Worm (Caenorhabditis elegans) whole organism, L3 larva: ENCODE results near the gene E02H9.9.

Source experiments
- R02D3.7 ChIP-seq: fragments of 150-350 bp; optimal IDR thresholded peaks from 2 replicates; lab custom pipeline; 2014; ENCODE audit warnings: missing biosample characterization, missing genetic modification characterization
- ZK546.5 ChIP-seq: sonication (generic microtip); optimal IDR thresholded peaks from 2 replicates; lab custom pipeline; 2017; ENCODE audit warnings: missing biosample characterization, missing genetic modification characterization
- ceh-16 ChIP-seq: sonication (generic microtip); optimal IDR thresholded peaks from 2 replicates; lab custom pipeline; 2017; ENCODE audit warnings: missing biosample characterization, missing genetic modification characterization
- ceh-28 ChIP-seq: fragments of 150-350 bp; optimal IDR thresholded peaks from 2 replicates; lab custom pipeline; 2014; ENCODE audit warnings: missing biosample characterization, missing genetic modification reagents, missing genetic modification characterization
- ceh-82 ChIP-seq: fragments of 150-350 bp; optimal IDR thresholded peaks from 2 replicates; lab custom pipeline; 2014; ENCODE audit warnings: missing biosample characterization, missing genetic modification characterization
- ceh-9 ChIP-seq: sonication (generic microtip); optimal IDR thresholded peaks from 2 replicates; lab custom pipeline; 2018; ENCODE audit warnings: missing biosample characterization, missing genetic modification characterization
- daf-12 ChIP-seq: fragments of 150-350 bp; optimal IDR thresholded peaks from 2 replicates; lab custom pipeline; 2014; ENCODE audit warnings: missing biosample characterization, missing genetic modification reagents, missing genetic modification characterization
- egl-27 ChIP-seq: sonication (generic microtip); optimal IDR thresholded peaks from 4 replicates; lab custom pipeline; 2017; ENCODE audit warnings: missing biosample characterization, missing genetic modification reagents, missing genetic modification characterization
- egl-5 ChIP-seq: fragments of 150-350 bp; optimal IDR thresholded peaks from 2 replicates; lab custom pipeline; 2017; ENCODE audit warnings: missing biosample characterization, missing genetic modification reagents, missing genetic modification characterization, inconsistent platforms
- elt-1 ChIP-seq: fragments of 150-350 bp; optimal IDR thresholded peaks from 2 replicates; lab custom pipeline; 2014; ENCODE audit warnings: missing biosample characterization, missing genetic modification characterization
- elt-2 ChIP-seq: sonication (generic microtip); optimal IDR thresholded peaks from 2 replicates; lab custom pipeline; 2016; ENCODE audit warnings: missing genetic modification reagents, mild to moderate bottlenecking, missing genetic modification characterization, missing compliant biosample characterization
- elt-3 ChIP-seq, 3 experiments: fragments of 150-350 bp in 1 of 3; sonication (generic microtip) in 2 of 3; optimal IDR thresholded peaks; 2 replicates in 2 of 3; 4 replicates in 1 of 3; lab custom pipeline; 2014 to 2017; ENCODE audit warnings: missing biosample characterization in 3 of 3, missing genetic modification characterization in 3 of 3
- eor-1 ChIP-seq, 2 experiments: fragments of 150-350 bp; optimal IDR thresholded peaks; 2 replicates each; lab custom pipeline; 2014 to 2018; ENCODE audit warnings: missing biosample characterization in 2 of 2, missing genetic modification characterization in 2 of 2
- fkh-10 ChIP-seq: sonication (generic microtip); optimal IDR thresholded peaks from 2 replicates; lab custom pipeline; 2017; ENCODE audit warnings: missing biosample characterization, missing genetic modification reagents, missing genetic modification characterization
- fkh-2 ChIP-seq: fragments of 150-350 bp; optimal IDR thresholded peaks from 2 replicates; lab custom pipeline; 2014; ENCODE audit warnings: missing biosample characterization, missing genetic modification reagents, missing genetic modification characterization
- fos-1 ChIP-seq: fragments of 150-350 bp; optimal IDR thresholded peaks from 2 replicates; lab custom pipeline; 2014; ENCODE audit warnings: missing biosample characterization, missing genetic modification characterization
- hmg-11 ChIP-seq: sonication (generic microtip); optimal IDR thresholded peaks from 2 replicates; lab custom pipeline; 2016; ENCODE audit warnings: missing genetic modification characterization, missing compliant biosample characterization
- jun-1 ChIP-seq: fragments of 150-350 bp; optimal IDR thresholded peaks from 2 replicates; lab custom pipeline; 2014; ENCODE audit warnings: missing biosample characterization, missing genetic modification reagents, missing genetic modification characterization
- lin-15B ChIP-seq: fragments of 150-350 bp; optimal IDR thresholded peaks from 2 replicates; lab custom pipeline; 2014; ENCODE audit warnings: missing biosample characterization, missing genetic modification characterization
- lin-39 ChIP-seq: fragments of 150-350 bp; optimal IDR thresholded peaks from 2 replicates; lab custom pipeline; 2018; ENCODE audit warnings: missing biosample characterization, missing genetic modification reagents, missing genetic modification characterization
- mml-1 ChIP-seq: fragments of 150-350 bp; sonication (generic microtip); optimal IDR thresholded peaks from 3 replicates; lab custom pipeline; 2014; ENCODE audit warnings: missing biosample characterization, missing genetic modification characterization
- nfya-1 ChIP-seq: sonication (generic microtip); optimal IDR thresholded peaks from 2 replicates; lab custom pipeline; 2017; ENCODE audit warnings: missing genetic modification characterization, mild to moderate bottlenecking, missing compliant biosample characterization, antibody characterized with exemption, moderate library complexity; ENCODE audit not compliant: insufficient read depth
- nhr-11 ChIP-seq: fragments of 150-350 bp; optimal IDR thresholded peaks from 2 replicates; lab custom pipeline; 2014; ENCODE audit warnings: missing biosample characterization, missing genetic modification characterization
- nhr-12 ChIP-seq: fragments of 150-350 bp; optimal IDR thresholded peaks from 2 replicates; lab custom pipeline; 2014; ENCODE audit warnings: missing biosample characterization, missing genetic modification characterization
- nhr-23 ChIP-seq: fragments of 150-350 bp; optimal IDR thresholded peaks from 2 replicates; lab custom pipeline; 2014; ENCODE audit warnings: missing biosample characterization, missing genetic modification reagents, missing genetic modification characterization
- nhr-25 ChIP-seq: sonication (generic microtip); optimal IDR thresholded peaks from 2 replicates; lab custom pipeline; 2017; ENCODE audit warnings: missing biosample characterization, missing genetic modification characterization
- nhr-43 ChIP-seq: sonication (generic microtip); optimal IDR thresholded peaks from 2 replicates; lab custom pipeline; 2016; ENCODE audit warnings: mild to moderate bottlenecking, missing genetic modification characterization, missing compliant biosample characterization; ENCODE audit not compliant: poor library complexity, severe bottlenecking
- nhr-76 ChIP-seq: fragments of 150-350 bp; sonication (generic microtip); optimal IDR thresholded peaks from 5 replicates; lab custom pipeline; 2014; ENCODE audit warnings: missing biosample characterization, missing genetic modification characterization
- pha-4 ChIP-seq: fragments of 150-350 bp; optimal IDR thresholded peaks from 2 replicates; lab custom pipeline; 2014; ENCODE audit warnings: missing biosample characterization, missing genetic modification reagents, missing genetic modification characterization
- pqm-1 ChIP-seq: fragments of 150-350 bp; optimal IDR thresholded peaks from 2 replicates; lab custom pipeline; 2017; ENCODE audit warnings: missing biosample characterization, missing genetic modification characterization, inconsistent platforms
- sea-2 ChIP-seq: fragments of 150-350 bp; sonication (generic microtip); optimal IDR thresholded peaks from 4 replicates; lab custom pipeline; 2014; ENCODE audit warnings: missing biosample characterization, missing genetic modification reagents, missing genetic modification characterization
- skn-1 ChIP-seq: fragments of 150-350 bp; optimal IDR thresholded peaks from 2 replicates; lab custom pipeline; 2014; ENCODE audit warnings: missing biosample characterization, missing genetic modification characterization
- snpc-4 ChIP-seq: fragments of 150-350 bp; optimal IDR thresholded peaks from 2 replicates; lab custom pipeline; 2014; ENCODE audit warnings: missing biosample characterization, missing genetic modification characterization
- unc-39 ChIP-seq: sonication (generic microtip); optimal IDR thresholded peaks from 4 replicates; lab custom pipeline; 2017; ENCODE audit warnings: missing biosample characterization, missing genetic modification characterization
- unc-62 ChIP-seq: fragments of 150-350 bp; sonication (generic microtip); optimal IDR thresholded peaks from 4 replicates; lab custom pipeline; 2014; ENCODE audit warnings: missing biosample characterization, missing genetic modification reagents, missing genetic modification characterization
- ztf-11 ChIP-seq: fragments of 150-350 bp; optimal IDR thresholded peaks from 2 replicates; lab custom pipeline; 2014; ENCODE audit warnings: missing biosample characterization, missing genetic modification characterization
- ztf-4 ChIP-seq: fragments of 150-350 bp; optimal IDR thresholded peaks from 2 replicates; lab custom pipeline; 2014; ENCODE audit warnings: missing biosample characterization, missing genetic modification characterization

The E02H9.9 gene

DNA sequence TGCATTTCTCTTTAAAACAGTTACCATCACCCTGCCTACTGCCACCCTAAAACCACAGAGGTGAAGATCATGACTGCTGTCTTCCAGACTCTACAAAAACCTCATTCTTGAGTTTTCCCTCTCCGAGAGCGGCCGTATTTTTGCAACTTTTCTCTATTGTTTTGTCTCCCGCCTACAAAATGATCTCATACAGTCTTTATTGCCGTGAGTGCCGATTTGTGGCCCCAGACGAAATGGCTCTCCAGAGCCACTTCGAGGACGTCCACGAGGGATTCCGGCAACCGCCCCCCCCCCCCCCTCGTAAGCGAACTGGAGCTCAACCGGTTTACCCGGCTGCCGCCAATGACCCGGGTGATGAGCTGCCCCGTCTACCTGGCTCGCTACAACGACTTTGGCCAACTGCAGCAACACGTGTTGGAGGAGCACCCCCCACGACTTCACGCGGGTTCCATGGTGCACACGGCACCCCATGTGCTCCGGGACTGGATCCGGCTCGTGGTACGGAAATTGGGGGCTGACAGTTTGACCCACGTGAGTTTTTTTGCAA is 43.2 kb downstream of the E02H9.9 start:
- TF ChIP-seq egl-27 (tag; lab: Kevin White, UChicago) (no peak), ceh-9 (tag; lab: Kevin White, UChicago) (no peak), nhr-12 (tag; lab: Kevin White, UChicago) (no peak), nhr-43 (tag; lab: Kevin White, UChicago) (no peak), fkh-2 (tag; lab: Kevin White, UChicago) (no peak), skn-1 (tag; lab: Kevin White, UChicago) (no peak), ZK546.5 (tag; lab: Kevin White, UChicago) (no peak), lin-39 (no peak), elt-2 (no peak), elt-1 (tag; lab: Kevin White, UChicago) (no peak), ceh-82 (no peak), ztf-11 (tag; lab: Kevin White, UChicago) (no peak)
- TF ChIP-seq, all 47 proteins: peak for 0

DNA sequence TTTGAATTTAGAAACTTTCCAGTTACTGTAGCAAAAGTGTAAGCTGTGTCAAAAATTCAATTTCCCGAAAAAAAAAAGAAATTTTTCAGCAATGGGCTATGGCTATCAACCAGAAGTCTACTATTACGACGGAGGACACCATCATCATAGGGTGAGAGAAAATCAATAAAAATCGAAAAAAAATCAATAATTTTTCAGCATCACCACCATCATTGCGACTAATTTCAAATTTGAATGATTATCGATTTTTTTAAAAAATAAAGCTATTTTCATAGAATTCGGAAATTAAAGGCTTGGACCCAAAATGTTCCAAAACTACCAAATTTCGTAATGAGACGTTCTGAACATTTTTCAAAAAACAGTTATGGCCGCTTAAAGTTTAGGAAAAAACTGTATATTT is 44.5 kb downstream of the E02H9.9 start:
- TF ChIP-seq ceh-28 (tag; lab: Kevin White, UChicago) (peak; percentile 78), ceh-82 (no peak)
- TF ChIP-seq, all 47 proteins: peak for 1

DNA sequence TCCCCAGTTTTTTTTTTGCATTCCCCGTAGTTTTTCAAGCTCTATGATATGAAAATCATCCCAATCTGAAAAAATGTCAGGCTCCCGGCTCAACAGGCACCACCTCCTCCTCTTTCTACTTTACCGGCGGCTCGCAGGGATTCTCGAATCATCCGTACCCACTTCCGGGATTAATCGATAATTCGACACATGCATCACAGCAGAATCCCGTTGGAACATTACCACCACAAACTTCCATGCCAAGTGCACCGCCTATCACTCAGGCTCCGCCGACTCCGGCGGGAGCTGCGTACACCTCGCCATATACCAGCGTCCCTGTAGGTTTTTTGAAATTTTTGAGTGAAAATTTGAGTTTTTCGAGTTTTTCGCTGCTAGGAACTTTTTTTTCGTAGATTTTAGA is 46.9 kb downstream of the E02H9.9 start:
- TF ChIP-seq lin-39, result no peak

DNA sequence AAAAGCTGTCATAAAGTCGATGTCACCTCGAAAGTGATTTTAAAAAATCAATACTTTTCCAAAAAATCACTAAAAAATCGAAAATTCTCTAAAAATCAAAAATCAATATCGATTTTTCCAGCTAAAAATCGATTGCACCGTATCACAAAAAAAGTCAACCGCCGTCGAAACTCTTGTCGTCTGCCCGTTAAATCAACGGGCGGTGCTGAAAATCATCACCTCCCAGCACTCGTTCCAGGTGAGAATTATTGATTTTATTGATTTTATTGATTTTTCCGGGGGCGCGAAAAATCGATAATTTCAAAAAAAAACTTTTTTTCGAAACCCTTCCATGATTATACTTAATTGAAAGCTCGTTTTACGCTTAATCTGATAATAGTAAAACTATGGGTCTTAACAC is 48.6 kb downstream of the E02H9.9 start:
- TF ChIP-seq nhr-12 (tag; lab: Kevin White, UChicago) (no peak), unc-62 (no peak), skn-1 (tag; lab: Kevin White, UChicago) (no peak), ceh-28 (tag; lab: Kevin White, UChicago) (peak; percentile 89), elt-2 (no peak), hmg-11 (tag; lab: Kevin White, UChicago) (no peak), ceh-16 (tag; lab: Kevin White, UChicago) (no peak)

- no peak for TF ChIP-seq hmg-11 (tag; lab: Kevin White, UChicago)
- TF ChIP-seq sea-2 (GFP tag; lab: Kevin White, UChicago), result no peak
- no peak for TF ChIP-seq nhr-25
- no peak for TF ChIP-seq egl-5
- no peak for TF ChIP-seq fkh-2 (tag; lab: Kevin White, UChicago)
- no peak for TF ChIP-seq snpc-4 (tag; lab: Kevin White, UChicago)
- TF ChIP-seq ceh-9 (tag; lab: Kevin White, UChicago), result no peak
Measured at ce11 chrIII:2418981-2419380, 49.1 kb downstream of the E02H9.9 start.

- TF ChIP-seq daf-12 (tag; lab: Kevin White, UChicago) (no peak), nhr-23 (tag; lab: Kevin White, UChicago) (peak; percentile 60), elt-3 (tag; optimal IDR thresholded peaks at IDR 0.05; lab: Kevin White, UChicago) (no peak), ceh-9 (tag; lab: Kevin White, UChicago) (no peak), ztf-4 (tag; lab: Kevin White, UChicago) (no peak), hmg-11 (tag; lab: Kevin White, UChicago) (peak; percentile 78), skn-1 (tag; lab: Kevin White, UChicago) (peak; percentile 43), jun-1 (tag; lab: Kevin White, UChicago) (peak; percentile 70), eor-1 (tag; optimal IDR thresholded peaks at IDR 0.05; lab: Kevin White, UChicago) (no peak), unc-39 (tag; lab: Kevin White, UChicago) (no peak), nhr-76 (no peak), lin-15B (peak; percentile 47), fos-1 (tag; lab: Kevin White, UChicago) (no peak), R02D3.7 (tag; lab: Kevin White, UChicago) (peak; percentile 69), pha-4 (peak; percentile 98), snpc-4 (tag; lab: Kevin White, UChicago) (no peak), unc-62 (no peak), ceh-82 (peak; percentile 3), pqm-1 (tag; lab: Kevin White, UChicago) (peak; percentile 72), elt-2 (peak; percentile 86), mml-1 (tag; lab: Kevin White, UChicago) (no peak), fkh-10 (no peak), nhr-43 (tag; lab: Kevin White, UChicago) (no peak), ZK546.5 (tag; lab: Kevin White, UChicago) (no peak), ceh-28 (tag; lab: Kevin White, UChicago) (peak; percentile 80), nhr-12 (tag; lab: Kevin White, UChicago) (no peak), lin-39 (peak; percentile 28), sea-2 (GFP tag; lab: Kevin White, UChicago) (no peak), nfya-1 (tag; lab: Kevin White, UChicago) (peak; percentile 68), nhr-11 (tag; lab: Kevin White, UChicago) (no peak)
Measured at ce11 chrIII:2418159-2418658, 49.9 kb downstream of the E02H9.9 start, which contains the start of the genes W04B5.5 and W04B5.3. TSS of gene W04B5.5 (minus strand) at chrIII:2418209. TSS of gene W04B5.3 (plus strand) at chrIII:2418514.
